Worm (Caenorhabditis elegans): ENCODE data around the gene sqv-3.

- TF ChIP-seq W03F9.2 (tag; optimal IDR thresholded peaks at IDR 0.05), result no peak
- TF ChIP-seq dao-5 (tag; optimal IDR thresholded peaks at IDR 0.05), result no peak
- TF ChIP-seq him-1 (tag; optimal IDR thresholded peaks at IDR 0.05), result no peak
Measured at ce11 chrIII:9731313-9731912, 48.7 kb downstream of the sqv-3 start.
